In the genomic region with DNA sequence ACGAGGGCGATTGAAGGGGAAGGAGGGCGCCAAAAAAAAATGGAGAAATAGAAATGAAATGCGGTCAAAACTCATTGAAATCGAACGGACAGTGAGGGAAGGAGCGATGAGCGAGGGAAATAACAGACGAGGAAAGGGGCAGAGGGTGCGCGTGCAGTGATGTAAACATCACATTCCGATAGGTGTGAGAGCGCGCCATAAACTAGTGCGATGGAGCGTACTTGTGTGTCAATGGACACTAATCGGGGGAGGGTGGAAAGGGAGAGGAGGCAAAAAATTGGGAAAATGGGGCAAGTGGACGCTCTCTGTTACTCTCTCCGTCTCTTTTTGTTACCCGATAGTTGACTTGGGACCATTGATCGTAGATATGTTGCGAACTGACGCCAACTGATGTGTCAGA, we compare ENCODE assay signal across 2 worm cellular contexts.
TF ChIP-seq lines count a peak whose summit lies in the region.

No protein-coding gene starts in this region.

TF ChIP-seq in whole organism, L1 larva, 84 proteins besides CTCF, POLR2A, EP300 and RAD21 (continued from another document):
- no peak for TF ChIP-seq ceh-88 (GFP tag; IDR thresholded peaks at IDR 0.05; lab: Robert Waterston, UW)
- no peak for TF ChIP-seq hlh-4 (tag; optimal IDR thresholded peaks at IDR 0.05; lab: Kevin White, UChicago)
- TF ChIP-seq irx-1 (tag; optimal IDR thresholded peaks at IDR 0.05; lab: Kevin White, UChicago): no peak
- TF ChIP-seq ama-1 (optimal IDR thresholded peaks at IDR 0.05; lab: Kevin White, UChicago): no peak
- TF ChIP-seq tbx-2 (tag; optimal IDR thresholded peaks at IDR 0.05; lab: Kevin White, UChicago): peak; percentile 42
- TF ChIP-seq nhr-76 (tag; optimal IDR thresholded peaks at IDR 0.05; lab: Kevin White, UChicago): no peak
- peak; percentile 58 for TF ChIP-seq nhr-20 (tag; optimal IDR thresholded peaks at IDR 0.05; lab: Kevin White, UChicago)
- TF ChIP-seq snpc-4 (tag; optimal IDR thresholded peaks at IDR 0.05; lab: Kevin White, UChicago): peak; percentile 29
- TF ChIP-seq nhr-77 (tag; optimal IDR thresholded peaks at IDR 0.05; lab: Kevin White, UChicago): no peak
- peak in 2 of 3 experiments; percentile 37 to 52 for TF ChIP-seq ceh-82 (tag; optimal IDR thresholded peaks at IDR 0.05; lab: Kevin White, UChicago)
- TF ChIP-seq ces-1 (GFP tag; optimal IDR thresholded peaks at IDR 0.05; lab: Kevin White, UChicago): no peak
- TF ChIP-seq rnt-1 (tag; optimal IDR thresholded peaks at IDR 0.05; lab: Kevin White, UChicago): peak; percentile 60
- TF ChIP-seq aha-1 (tag; optimal IDR thresholded peaks at IDR 0.05; lab: Kevin White, UChicago): no peak
- TF ChIP-seq mep-1 (tag; optimal IDR thresholded peaks at IDR 0.05; lab: Kevin White, UChicago): peak; percentile 32
- TF ChIP-seq tlp-1 (tag; optimal IDR thresholded peaks at IDR 0.05; lab: Kevin White, UChicago): no peak
- no peak for TF ChIP-seq elt-3 (tag; optimal IDR thresholded peaks at IDR 0.05; lab: Kevin White, UChicago)
- peak; percentile 45 for TF ChIP-seq nhr-47 (tag; optimal IDR thresholded peaks at IDR 0.05; lab: Kevin White, UChicago)
- TF ChIP-seq Y116A8C.19 (tag; optimal IDR thresholded peaks at IDR 0.05; lab: Kevin White, UChicago; ENCODE audit: borderline replicate concordance): no peak
- TF ChIP-seq unc-30 (tag; optimal IDR thresholded peaks at IDR 0.05; lab: Kevin White, UChicago): no peak
- peak; percentile 51 for TF ChIP-seq nhr-19 (GFP tag; conservative IDR thresholded peaks at IDR 0.05; lab: Robert Waterston, UW)
- TF ChIP-seq dsc-1 (tag; optimal IDR thresholded peaks at IDR 0.05; lab: Kevin White, UChicago): peak; percentile 12
- TF ChIP-seq lin-35 (GFP tag; optimal IDR thresholded peaks at IDR 0.05; lab: Kevin White, UChicago): peak; percentile 65 to 79
- TF ChIP-seq snu-23 (GFP tag; optimal IDR thresholded peaks at IDR 0.05; lab: Kevin White, UChicago): peak; percentile 68
- no peak for TF ChIP-seq ets-5 (GFP tag; IDR thresholded peaks at IDR 0.05; lab: Robert Waterston, UW)
- peak; percentile 72 for TF ChIP-seq fkh-8 (tag; optimal IDR thresholded peaks at IDR 0.05; lab: Kevin White, UChicago)
- TF ChIP-seq lin-15B (tag; optimal IDR thresholded peaks at IDR 0.05; lab: Kevin White, UChicago): peak; percentile 10
- no peak for TF ChIP-seq fkh-4 (tag; optimal IDR thresholded peaks at IDR 0.05; lab: Kevin White, UChicago; ENCODE audit: borderline replicate concordance)
- TF ChIP-seq nhr-85 (tag; lab: Kevin White, UChicago): peak; percentile 78
- peak; percentile 28 to 47 for TF ChIP-seq efl-1 (optimal IDR thresholded peaks at IDR 0.05; lab: Kevin White, UChicago)
- peak; percentile 24 to 93 for TF ChIP-seq efl-1 (GFP tag; optimal IDR thresholded peaks at IDR 0.05 in 1 of 2; lab: Kevin White, UChicago)
- TF ChIP-seq xbp-1 (tag; optimal IDR thresholded peaks at IDR 0.05; lab: Kevin White, UChicago): peak; percentile 51
- TF ChIP-seq swsn-7 (tag; optimal IDR thresholded peaks at IDR 0.05; lab: Kevin White, UChicago): peak; percentile 55
- TF ChIP-seq ceh-90 (tag; optimal IDR thresholded peaks at IDR 0.05; lab: Kevin White, UChicago): no peak
- peak; percentile 70 for TF ChIP-seq nhr-71 (tag; optimal IDR thresholded peaks at IDR 0.05; lab: Kevin White, UChicago)
- TF ChIP-seq ztf-4 (tag; optimal IDR thresholded peaks at IDR 0.05; lab: Kevin White, UChicago): peak; percentile 5
- TF ChIP-seq vab-15 (tag; optimal IDR thresholded peaks at IDR 0.05; lab: Kevin White, UChicago): peak; percentile 9
- no peak for TF ChIP-seq F16B12.6 (tag; optimal IDR thresholded peaks at IDR 0.05; lab: Kevin White, UChicago)
- peak; percentile 53 for TF ChIP-seq skn-1 (tag; optimal IDR thresholded peaks at IDR 0.05; lab: Kevin White, UChicago)
- peak; percentile 25 to 66 (median 44) for TF ChIP-seq dpl-1 (GFP tag; optimal IDR thresholded peaks at IDR 0.05; lab: Kevin White, UChicago)
- no peak for TF ChIP-seq nhr-237 (tag; optimal IDR thresholded peaks at IDR 0.05; lab: Kevin White, UChicago)
- peak; percentile 39 to 75 for TF ChIP-seq lsy-2 (tag; optimal IDR thresholded peaks at IDR 0.05; lab: Kevin White, UChicago)
- TF ChIP-seq unc-130 (tag; optimal IDR thresholded peaks at IDR 0.05; lab: Kevin White, UChicago): peak; percentile 29
- peak; percentile 47 for TF ChIP-seq egl-13 (tag; optimal IDR thresholded peaks at IDR 0.05; lab: Kevin White, UChicago)

TF ChIP-seq in whole organism, L3 larva, 47 proteins besides CTCF, POLR2A, EP300 and RAD21 (continued from another document):
- TF ChIP-seq nhr-23 (tag; optimal IDR thresholded peaks at IDR 0.05; lab: Kevin White, UChicago): peak; percentile 79
- TF ChIP-seq nhr-12 (tag; optimal IDR thresholded peaks at IDR 0.05; lab: Kevin White, UChicago): no peak
- peak; percentile 84 for TF ChIP-seq egl-5 (tag; optimal IDR thresholded peaks at IDR 0.05; lab: Kevin White, UChicago)
- TF ChIP-seq ama-1 (optimal IDR thresholded peaks at IDR 0.05; lab: Kevin White, UChicago): no peak
- TF ChIP-seq hmg-11 (tag; optimal IDR thresholded peaks at IDR 0.05; lab: Kevin White, UChicago): peak; percentile 69
- TF ChIP-seq ZK546.5 (tag; optimal IDR thresholded peaks at IDR 0.05; lab: Kevin White, UChicago): no peak
- TF ChIP-seq pha-4 (tag; optimal IDR thresholded peaks at IDR 0.05; lab: Kevin White, UChicago): peak; percentile 97
- TF ChIP-seq ceh-16 (tag; optimal IDR thresholded peaks at IDR 0.05; lab: Kevin White, UChicago): no peak
- TF ChIP-seq nhr-25 (tag; optimal IDR thresholded peaks at IDR 0.05; lab: Kevin White, UChicago): peak; percentile 26
- peak; percentile 4 for TF ChIP-seq jun-1 (tag; optimal IDR thresholded peaks at IDR 0.05; lab: Kevin White, UChicago)
- TF ChIP-seq unc-39 (tag; optimal IDR thresholded peaks at IDR 0.05; lab: Kevin White, UChicago): no peak
- peak; percentile 60 for TF ChIP-seq lin-15B (tag; optimal IDR thresholded peaks at IDR 0.05; lab: Kevin White, UChicago)
- peak; percentile 94 for TF ChIP-seq lin-39 (tag; optimal IDR thresholded peaks at IDR 0.05; lab: Kevin White, UChicago)
- no peak for TF ChIP-seq nhr-77 (tag; optimal IDR thresholded peaks at IDR 0.05; lab: Kevin White, UChicago)
- TF ChIP-seq elt-1 (tag; optimal IDR thresholded peaks at IDR 0.05; lab: Kevin White, UChicago): peak; percentile 41
- no peak for TF ChIP-seq fkh-10 (GFP tag; optimal IDR thresholded peaks at IDR 0.05; lab: Kevin White, UChicago)
- peak; percentile 51 for TF ChIP-seq nhr-11 (tag; optimal IDR thresholded peaks at IDR 0.05; lab: Kevin White, UChicago)
- TF ChIP-seq aly-2 (tag; optimal IDR thresholded peaks at IDR 0.05; lab: Kevin White, UChicago): no peak
- TF ChIP-seq fkh-2 (tag; optimal IDR thresholded peaks at IDR 0.05; lab: Kevin White, UChicago): no peak
- TF ChIP-seq elt-2 (tag; optimal IDR thresholded peaks at IDR 0.05; lab: Kevin White, UChicago): peak; percentile 31
- no peak for TF ChIP-seq ztf-11 (tag; optimal IDR thresholded peaks at IDR 0.05; lab: Kevin White, UChicago)
- no peak for TF ChIP-seq elt-3 (tag; optimal IDR thresholded peaks at IDR 0.05; lab: Kevin White, UChicago)
